Worm (Caenorhabditis elegans): Measurements from ENCODE around the gene W09G12.9.

ce11 chrIV:1235785-1236184, 19.4 kb downstream of the W09G12.9 start:
- TF ChIP-seq him-1 (tag; optimal IDR thresholded peaks at IDR 0.05) (no peak), dao-5 (tag; optimal IDR thresholded peaks at IDR 0.05) (no peak)

All from whole organism, L4/young adult.